Worm (Caenorhabditis elegans): ENCODE measurements around the gene C02B10.6.

Gene C02B10.6

DNA sequence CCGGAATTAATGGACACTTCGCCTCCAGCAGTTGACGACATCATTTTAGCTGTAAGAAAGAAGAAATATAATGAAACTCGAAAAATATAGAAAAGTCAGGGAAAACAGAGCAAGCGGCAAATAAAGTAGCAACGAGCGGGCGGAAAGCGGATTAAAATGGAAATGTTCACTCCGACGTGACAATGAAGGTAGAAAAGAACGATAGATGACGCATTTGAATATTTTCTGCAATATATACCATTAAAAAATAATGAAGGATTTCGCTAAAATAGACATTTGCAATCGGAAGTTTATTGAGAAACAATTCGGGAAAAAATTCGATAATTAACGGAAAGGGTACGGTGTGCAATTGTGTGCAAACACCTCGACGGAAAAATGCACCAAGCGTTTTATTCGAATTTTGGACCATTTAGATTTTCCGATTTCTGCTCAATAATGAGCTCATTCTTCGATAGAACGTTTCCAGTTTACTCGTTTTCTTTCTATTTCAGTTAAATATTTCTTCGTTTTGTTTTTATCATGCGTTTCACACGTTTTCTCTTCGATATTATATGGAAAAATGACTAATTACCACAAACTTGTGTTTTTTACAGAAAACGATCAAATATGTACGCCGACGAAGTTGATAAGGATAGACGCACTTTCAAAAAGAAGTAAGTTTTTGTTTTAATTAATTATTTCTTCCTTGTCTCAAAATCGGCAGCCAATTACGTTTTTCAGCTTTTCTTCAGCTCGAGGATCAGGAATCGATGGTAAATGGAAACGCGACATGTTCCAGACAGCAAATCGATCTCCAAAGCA is 20.5 kb downstream of the C02B10.6 start, which contains the start of the genes snpn-1 and C02B10.4 (continued):
- TF ChIP-seq zip-4 (GFP tag; optimal IDR thresholded peaks at IDR 0.05): no peak
- TF ChIP-seq lin-15B (tag; optimal IDR thresholded peaks at IDR 0.05): no peak
- TF ChIP-seq fkh-8 (tag; optimal IDR thresholded peaks at IDR 0.05): peak; percentile 26
- peak; percentile 64 for TF ChIP-seq nhr-20 (tag; optimal IDR thresholded peaks at IDR 0.05)
- TF ChIP-seq nhr-12 (tag; optimal IDR thresholded peaks at IDR 0.05): no peak
- TF ChIP-seq rnt-1 (tag; optimal IDR thresholded peaks at IDR 0.05): peak; percentile 45
- peak; percentile 59 for TF ChIP-seq C16A3.4 (tag; optimal IDR thresholded peaks at IDR 0.05)
- no peak for TF ChIP-seq skn-1 (tag; optimal IDR thresholded peaks at IDR 0.05)
- no peak for TF ChIP-seq nhr-84 (tag; optimal IDR thresholded peaks at IDR 0.05)
- no peak for TF ChIP-seq C34B4.2 (tag; optimal IDR thresholded peaks at IDR 0.05)
- TF ChIP-seq fos-1 (tag; optimal IDR thresholded peaks at IDR 0.05): peak; percentile 17
- TF ChIP-seq alr-1 (tag; optimal IDR thresholded peaks at IDR 0.05; ENCODE audit: borderline replicate concordance): no peak

DNA sequence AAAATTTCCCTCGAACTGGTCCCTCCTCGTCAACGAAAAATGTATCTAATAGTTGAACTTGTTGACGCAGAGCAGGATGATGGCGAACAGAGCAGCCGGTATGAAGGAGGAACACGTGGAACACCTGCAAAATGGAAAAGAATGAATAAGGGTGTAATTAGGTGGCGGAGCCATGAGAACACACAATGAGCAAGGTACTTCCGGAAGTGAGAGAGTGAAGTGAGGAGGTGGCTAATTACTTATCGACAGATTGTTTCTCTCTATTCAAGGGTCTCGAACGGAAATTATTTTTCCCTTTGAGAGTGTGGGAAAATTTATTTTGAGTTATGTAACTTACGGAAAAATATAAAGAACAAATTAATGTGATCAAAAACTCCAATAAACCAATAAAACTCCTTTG is 22.8 kb downstream of the C02B10.6 start:
- TF ChIP-seq nhr-90 (tag; optimal IDR thresholded peaks at IDR 0.05; ENCODE audit: poor library complexity): no peak
- no peak for TF ChIP-seq nhr-47 (tag; optimal IDR thresholded peaks at IDR 0.05)
- no peak for TF ChIP-seq irx-1 (tag; optimal IDR thresholded peaks at IDR 0.05)
- TF ChIP-seq efl-1 (optimal IDR thresholded peaks at IDR 0.05): no peak
- TF ChIP-seq efl-1 (GFP tag; optimal IDR thresholded peaks at IDR 0.05 in 1 of 2): no peak
- TF ChIP-seq mef-2 (tag; optimal IDR thresholded peaks at IDR 0.05): no peak

DNA sequence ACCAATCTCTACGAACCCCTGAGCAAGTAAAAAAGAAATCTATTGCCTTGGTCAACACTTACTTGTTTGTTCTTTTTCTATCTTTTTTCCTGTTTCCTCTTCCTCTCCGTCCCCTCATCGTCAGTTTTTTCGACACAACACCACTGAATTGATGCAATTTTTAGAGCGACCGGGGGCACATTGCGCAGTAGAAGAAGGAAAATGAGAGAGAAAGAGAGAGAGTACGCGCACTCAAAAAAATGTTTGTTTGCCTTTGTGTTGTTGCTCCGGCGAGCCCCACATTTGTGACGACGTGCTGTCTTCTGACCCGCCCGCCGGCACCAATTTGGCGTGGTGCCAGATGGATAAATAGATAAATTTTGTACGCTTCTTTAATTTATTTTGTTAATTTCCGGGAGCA is 29.5 kb downstream of the C02B10.6 start:
- TF ChIP-seq ceh-90 (tag; optimal IDR thresholded peaks at IDR 0.05) (no peak), nhr-90 (tag; optimal IDR thresholded peaks at IDR 0.05; ENCODE audit: poor library complexity) (no peak), C34B4.2 (tag; optimal IDR thresholded peaks at IDR 0.05) (no peak), C16A3.4 (tag; optimal IDR thresholded peaks at IDR 0.05) (no peak), unc-130 (tag; optimal IDR thresholded peaks at IDR 0.05) (no peak), swsn-7 (tag; optimal IDR thresholded peaks at IDR 0.05) (peak; percentile 9), ceh-63 (GFP tag; optimal IDR thresholded peaks at IDR 0.05) (no peak), nhr-77 (tag; optimal IDR thresholded peaks at IDR 0.05) (no peak), ztf-11 (tag; optimal IDR thresholded peaks at IDR 0.05) (no peak), hpl-2 (GFP tag; optimal IDR thresholded peaks at IDR 0.05) (no peak), fkh-4 (tag; optimal IDR thresholded peaks at IDR 0.05; ENCODE audit: borderline replicate concordance) (no peak), nhr-47 (tag; optimal IDR thresholded peaks at IDR 0.05) (peak; percentile 47), ztf-4 (tag; optimal IDR thresholded peaks at IDR 0.05) (no peak), tbx-2 (tag; optimal IDR thresholded peaks at IDR 0.05) (peak; percentile 17), lin-35 (GFP tag; optimal IDR thresholded peaks at IDR 0.05) (no peak), mdl-1 (tag; optimal IDR thresholded peaks at IDR 0.05) (no peak), nhr-85 (tag) (no peak), Y116A8C.19 (tag; optimal IDR thresholded peaks at IDR 0.05; ENCODE audit: borderline replicate concordance) (no peak), lin-39 (tag; optimal IDR thresholded peaks at IDR 0.05) (no peak), efl-3 (GFP tag; optimal IDR thresholded peaks at IDR 0.05) (no peak), hlh-4 (tag; optimal IDR thresholded peaks at IDR 0.05) (no peak), hlh-17 (GFP tag; optimal IDR thresholded peaks at IDR 0.05; ENCODE audit: borderline replicate concordance) (no peak), unc-98 (GFP tag; IDR thresholded peaks at IDR 0.05) (no peak), fkh-10 (GFP tag; optimal IDR thresholded peaks at IDR 0.05) (peak; percentile 26), unc-86 (tag; optimal IDR thresholded peaks at IDR 0.05) (no peak), C04F5.9 (tag; optimal IDR thresholded peaks at IDR 0.05) (no peak), jun-1 (tag; optimal IDR thresholded peaks at IDR 0.05) (no peak), pag-3 (tag; optimal IDR thresholded peaks at IDR 0.05; ENCODE audit: borderline replicate concordance, insufficient read depth) (no peak), snu-23 (GFP tag; optimal IDR thresholded peaks at IDR 0.05) (peak; percentile 4), fkh-8 (tag; optimal IDR thresholded peaks at IDR 0.05) (peak; percentile 25), lin-13 (GFP tag; optimal IDR thresholded peaks at IDR 0.05) (no peak), unc-30 (tag; optimal IDR thresholded peaks at IDR 0.05) (no peak), mep-1 (tag; optimal IDR thresholded peaks at IDR 0.05) (peak; percentile 23), elt-3 (tag; optimal IDR thresholded peaks at IDR 0.05) (no peak), ceh-82 (tag; optimal IDR thresholded peaks at IDR 0.05) (peak in 2 of 3 experiments; percentile 2 to 51)
